Fruit fly (Drosophila melanogaster) whole organism, pupa: ENCODE results near the gene CG15739.

Experiments used
- CG10348 ChIP-seq: fragments of 200-800 bp; sonication (Bioruptor generic); IDR thresholded peaks from 2 replicates; pipeline ENCODE4 v1.3.6; 2022; ENCODE audit warnings: missing biosample characterization, missing genetic modification characterization
- CG4496 ChIP-seq: fragments of 200-800 bp; sonication (Bioruptor generic); IDR thresholded peaks from 3 replicates; pipeline ENCODE4 v1.3.6; 2022; ENCODE audit warnings: missing biosample characterization, missing genetic modification characterization
- CG8159 ChIP-seq: fragments of 200-800 bp; sonication (Bioruptor generic); optimal IDR thresholded peaks from 3 replicates; lab custom pipeline; 2018; ENCODE audit warnings: missing biosample characterization, mild to moderate bottlenecking, missing genetic modification characterization, moderate library complexity
- Pif1A ChIP-seq: fragments of 200-800 bp; sonication (Bioruptor generic); optimal IDR thresholded peaks from 3 replicates; lab custom pipeline; 2016; ENCODE audit warnings: missing biosample characterization, missing genetic modification characterization
- Snoo ChIP-seq: fragments of 200-800 bp; sonication (Bioruptor generic); optimal IDR thresholded peaks from 3 replicates; lab custom pipeline; 2017; ENCODE audit warnings: missing biosample characterization, mild to moderate bottlenecking, missing genetic modification characterization, inconsistent platforms
- fd96Ca ChIP-seq: fragments of 200-800 bp; sonication (Bioruptor generic); IDR thresholded peaks from 3 replicates; pipeline ENCODE4 v1.3.6; 2022; ENCODE audit warnings: missing biosample characterization, missing genetic modification characterization

DNA sequence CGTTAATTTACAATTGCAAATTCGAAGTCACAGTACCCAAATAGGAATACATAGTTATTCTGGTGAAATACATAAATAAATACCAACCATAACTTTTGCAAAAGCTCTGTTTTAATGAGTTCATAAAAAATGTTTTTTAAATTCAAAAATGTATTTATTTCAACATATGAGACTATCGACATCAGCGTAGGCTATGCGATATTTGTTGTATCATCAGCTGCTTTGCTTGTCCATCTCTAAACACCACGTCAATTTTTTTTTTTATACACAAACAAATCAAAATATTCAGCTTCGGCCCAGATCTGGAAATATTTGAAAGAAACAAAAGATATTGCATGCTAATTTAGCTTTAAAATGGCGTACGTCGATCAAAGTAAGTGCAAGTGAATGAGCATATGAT, 15.0 kb downstream of the CG15739 start, which contains the start of gene CG1840:
- TF ChIP-seq CG10348 (GFP tag; lab: Robert Waterston, UW): no peak
- TF ChIP-seq CG4496 (GFP tag; lab: Robert Waterston, UW): no peak
- TF ChIP-seq Snoo (tag; lab: Kevin White, UChicago): no peak
- no peak for TF ChIP-seq Pif1A (GFP tag; lab: Kevin White, UChicago)
- no peak for TF ChIP-seq fd96Ca
- no peak for TF ChIP-seq CG8159 (tag; lab: Kevin White, UChicago)
